Fruit fly (Drosophila melanogaster) whole organism, wandering third instar larva: ENCODE data around the gene CG44836.

ENCODE experiments used
- Abd-B ChIP-seq: fragments of >200 bp; optimal IDR thresholded peaks from 2 replicates; lab custom pipeline; 2017; ENCODE audit warnings: missing biosample characterization, missing genetic modification characterization
- CG32264 ChIP-seq: fragments of 200-800 bp; sonication (Bioruptor generic); optimal IDR thresholded peaks from 2 replicates; lab custom pipeline; 2016; ENCODE audit warnings: missing biosample characterization, missing genetic modification characterization
- CG9705 ChIP-seq: fragments of 200-800 bp; sonication (Bioruptor generic); optimal IDR thresholded peaks from 2 replicates; lab custom pipeline; 2018; ENCODE audit warnings: missing biosample characterization, mild to moderate bottlenecking, missing genetic modification characterization
- Dfd ChIP-seq: fragments of >200 bp; optimal IDR thresholded peaks from 2 replicates; lab custom pipeline; 2017; ENCODE audit warnings: missing biosample characterization, missing genetic modification characterization
- Dif ChIP-seq: fragments of 200-275, 200-300 bp; sonication (Bioruptor generic); optimal IDR thresholded peaks from 2 replicates; lab custom pipeline; 2018; ENCODE audit warnings: missing biosample characterization, missing genetic modification characterization; ENCODE audit not compliant: partially characterized antibody
- HLH106 ChIP-seq: fragments of 200-800 bp; optimal IDR thresholded peaks from 3 replicates; lab custom pipeline; 2019; ENCODE audit warnings: missing biosample characterization, mild to moderate bottlenecking, missing genetic modification characterization, moderate library complexity
- Hr78 ChIP-seq: fragments of >200 bp; optimal IDR thresholded peaks from 2 replicates; lab custom pipeline; 2017; ENCODE audit warnings: missing biosample characterization, missing genetic modification characterization
- Jra ChIP-seq: sonication (Bioruptor generic); optimal IDR thresholded peaks from 2 replicates; lab custom pipeline; 2016; ENCODE audit warnings: missing biosample characterization, missing genetic modification characterization
- Mio ChIP-seq: sonication (Bioruptor generic); optimal IDR thresholded peaks from 2 replicates; lab custom pipeline; 2016; ENCODE audit warnings: missing biosample characterization, missing genetic modification characterization
- N ChIP-seq: fragments of >200 bp; optimal IDR thresholded peaks from 2 replicates; lab custom pipeline; 2018; ENCODE audit warnings: missing biosample characterization, missing external identifiers, missing genetic modification characterization
- OdsH ChIP-seq: fragments of 200-800 bp; sonication (Bioruptor generic); optimal IDR thresholded peaks from 2 replicates; lab custom pipeline; 2016; ENCODE audit warnings: missing biosample characterization, mild to moderate bottlenecking, missing genetic modification characterization
- Rel ChIP-seq, 2 experiments: fragments of 200-800 bp; sonication (Bioruptor generic) in 1 of 2; optimal IDR thresholded peaks; 2 replicates in 1 of 2; 3 replicates in 1 of 2; lab custom pipeline; 2016 to 2019; ENCODE audit warnings: mild to moderate bottlenecking in 2 of 2, missing biosample characterization in 2 of 2, missing genetic modification characterization in 2 of 2, moderate library complexity in 1 of 2
- Sp1 ChIP-seq: fragments of 200-800 bp; sonication (Bioruptor generic); optimal IDR thresholded peaks from 3 replicates; lab custom pipeline; 2019; ENCODE audit warnings: missing biosample characterization, mild to moderate bottlenecking, missing genetic modification characterization, moderate library complexity
- Vsx2 ChIP-seq: fragments of 200-300, 225-300 bp; sonication (Bioruptor generic); optimal IDR thresholded peaks from 2 replicates; lab custom pipeline; 2018; ENCODE audit warnings: missing biosample characterization, missing genetic modification characterization; ENCODE audit not compliant: partially characterized antibody
- br ChIP-seq: fragments of 200-800 bp; sonication (Bioruptor generic); optimal IDR thresholded peaks from 2 replicates; lab custom pipeline; 2016; ENCODE audit warnings: missing biosample characterization, missing genetic modification characterization
- brk ChIP-seq: fragments of 200-800 bp; sonication (Bioruptor generic); optimal IDR thresholded peaks from 2 replicates; lab custom pipeline; 2016; ENCODE audit warnings: missing biosample characterization, mild to moderate bottlenecking, missing genetic modification characterization
- dl ChIP-seq, 2 experiments: fragments of 175-275, 200-275 bp in 1 of 2; fragments of 200-275 bp in 1 of 2; sonication (Bioruptor generic); optimal IDR thresholded peaks; lab custom pipeline; 2018; ENCODE audit warnings: mild to moderate bottlenecking in 2 of 2, missing biosample characterization in 2 of 2, missing genetic modification characterization in 2 of 2, moderate library complexity in 2 of 2; ENCODE audit not compliant: partially characterized antibody in 2 of 2, insufficient read depth in 1 of 2
- dmrt93B ChIP-seq: fragments of 200-800 bp; sonication (Bioruptor generic); optimal IDR thresholded peaks from 2 replicates; lab custom pipeline; 2018; ENCODE audit warnings: missing biosample characterization, mild to moderate bottlenecking, missing genetic modification characterization
- dsf ChIP-seq: sonication (Bioruptor generic); optimal IDR thresholded peaks from 2 replicates; lab custom pipeline; 2016; ENCODE audit warnings: missing biosample characterization, missing genetic modification characterization, borderline replicate concordance
- foxo ChIP-seq, 2 experiments: fragments of 200-800 bp; sonication (Bioruptor generic); optimal IDR thresholded peaks; 2 replicates in 1 of 2; 3 replicates in 1 of 2; lab custom pipeline; 2016 to 2017; ENCODE audit warnings: missing biosample characterization in 2 of 2, missing genetic modification characterization in 2 of 2
- fru ChIP-seq: fragments of 200-800 bp; sonication (Bioruptor generic); optimal IDR thresholded peaks from 3 replicates; lab custom pipeline; 2016; ENCODE audit warnings: missing biosample characterization, mild to moderate bottlenecking, missing genetic modification characterization
- jim ChIP-seq: fragments of 175-275, 200-325 bp; sonication (Bioruptor generic); optimal IDR thresholded peaks from 2 replicates; lab custom pipeline; 2016; ENCODE audit warnings: missing biosample characterization, mild to moderate bottlenecking, missing genetic modification characterization
- pan ChIP-seq: fragments of >200 bp; optimal IDR thresholded peaks from 2 replicates; lab custom pipeline; 2017
- rgr ChIP-seq: fragments of 200-800 bp; sonication (Bioruptor generic); optimal IDR thresholded peaks from 3 replicates; lab custom pipeline; 2016; ENCODE audit warnings: missing biosample characterization, mild to moderate bottlenecking, missing genetic modification characterization
- sv ChIP-seq: fragments of 200-800 bp; sonication (Bioruptor generic); optimal IDR thresholded peaks from 3 replicates; lab custom pipeline; 2016; ENCODE audit warnings: missing biosample characterization, missing genetic modification characterization
- tai ChIP-seq: sonication (Bioruptor generic); optimal IDR thresholded peaks from 2 replicates; lab custom pipeline; 2016; ENCODE audit warnings: missing biosample characterization, missing genetic modification characterization
- usp ChIP-seq: fragments of >200 bp; optimal IDR thresholded peaks from 2 replicates; lab custom pipeline; 2017; ENCODE audit warnings: missing biosample characterization, missing genetic modification characterization
- woc ChIP-seq: sonication (Bioruptor generic); optimal IDR thresholded peaks from 2 replicates; lab custom pipeline; 2016; ENCODE audit warnings: missing biosample characterization, mild to moderate bottlenecking, missing genetic modification characterization

Gene CG44836

DNA sequence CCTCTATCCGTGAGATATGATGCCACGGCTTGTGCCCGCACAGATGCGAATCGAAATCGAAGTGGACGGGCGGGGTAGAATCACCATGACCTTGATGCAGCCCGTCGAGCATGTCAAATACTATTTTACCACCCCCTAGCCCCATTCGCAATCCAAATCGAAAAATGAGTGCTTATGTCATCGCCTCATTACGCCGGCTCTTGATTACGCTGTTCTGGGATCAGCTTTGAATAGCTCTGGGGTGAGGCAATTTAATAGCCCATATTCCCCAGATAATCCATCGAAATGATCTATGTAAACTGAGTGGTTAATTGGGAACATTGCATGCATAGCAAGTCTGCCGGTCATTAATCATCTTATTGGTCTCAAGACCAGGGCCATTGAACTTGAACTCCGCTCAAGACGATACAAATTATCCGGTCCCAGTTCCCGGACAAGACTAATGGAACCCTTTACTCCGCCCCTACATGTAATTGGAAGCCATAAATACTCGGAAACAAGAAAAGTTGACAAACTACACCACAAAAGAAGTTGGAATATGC lies 42.8 kb downstream of the CG44836 start:
- no peak for TF ChIP-seq Rel (GFP tag; optimal IDR thresholded peaks at IDR 0.05; lab: Kevin White, UChicago)
- TF ChIP-seq Rel (tag; optimal IDR thresholded peaks at IDR 0.05; lab: Kevin White, UChicago): no peak
- TF ChIP-seq dsf (GFP tag; lab: Kevin White, UChicago): no peak

DNA sequence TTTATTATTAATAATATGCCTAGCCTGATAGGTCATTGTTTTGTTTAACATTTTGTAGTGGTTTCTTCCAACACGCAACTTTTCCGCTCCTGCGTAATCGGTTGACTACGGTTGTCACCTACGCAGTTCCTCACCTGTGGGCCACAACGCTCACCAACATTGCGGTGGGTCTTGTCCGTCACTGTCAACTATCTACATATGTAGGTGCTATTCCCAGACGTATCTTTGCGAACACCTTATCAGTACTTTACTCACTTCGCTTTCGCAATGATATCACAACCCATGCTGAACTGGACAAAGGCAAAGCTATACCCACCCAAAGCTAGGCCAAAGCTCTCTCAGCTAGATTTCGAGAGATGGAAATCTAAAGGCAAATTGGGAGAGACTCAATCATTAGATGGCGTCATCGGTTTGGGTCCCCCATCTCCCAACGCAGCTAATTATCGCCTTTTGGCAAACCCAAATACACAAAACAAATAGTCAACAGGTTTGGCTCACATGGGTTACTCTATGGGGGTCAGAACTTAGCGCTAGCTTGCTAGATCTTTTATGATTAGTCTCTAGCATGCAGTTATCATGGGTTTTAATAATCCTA lies 43.8 kb downstream of the CG44836 start:
- peak; percentile 84 for TF ChIP-seq Vsx2 (GFP tag; lab: Kevin White, UChicago)
- TF ChIP-seq dsf (GFP tag; lab: Kevin White, UChicago): no peak
- TF ChIP-seq sv (GFP tag; lab: Kevin White, UChicago): no peak
- TF ChIP-seq pan (lab: Kevin White, UChicago): no peak
- no peak for TF ChIP-seq Dfd (GFP tag; lab: Kevin White, UChicago)
- TF ChIP-seq Dif (GFP tag; lab: Kevin White, UChicago): peak; percentile 27
- TF ChIP-seq N (GFP tag; lab: Kevin White, UChicago): no peak

DNA sequence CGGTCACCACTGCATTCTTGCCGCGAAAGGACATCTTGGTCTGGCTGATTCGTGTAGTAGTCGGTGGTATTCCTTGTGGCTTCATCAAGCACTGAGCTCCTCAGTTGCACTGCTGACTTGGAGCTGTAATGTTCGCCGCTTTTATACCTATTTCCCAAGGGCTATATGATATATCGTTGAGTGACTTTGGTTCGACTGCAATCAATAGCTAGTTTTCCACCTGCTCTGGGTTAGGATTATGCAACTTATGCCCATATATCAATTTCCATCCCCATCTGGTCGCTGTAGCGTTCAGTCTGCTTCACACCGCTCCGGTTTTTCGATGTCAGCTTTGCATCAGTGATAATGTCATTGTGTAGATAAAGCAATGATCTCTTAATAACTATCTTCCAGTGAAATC lies 45.9 kb downstream of the CG44836 start, which contains the start of gene Pdh:
TSS of gene Pdh (minus strand) at position 101 of the 400 bp plus-strand sequence.
- TF ChIP-seq N (GFP tag; lab: Kevin White, UChicago): no peak
- TF ChIP-seq Jra (GFP tag; lab: Kevin White, UChicago): no peak
- TF ChIP-seq foxo (GFP tag; optimal IDR thresholded peaks at IDR 0.05; lab: Kevin White, UChicago): no peak
- TF ChIP-seq OdsH (GFP tag; lab: Kevin White, UChicago): no peak
- no peak for TF ChIP-seq Rel (GFP tag; optimal IDR thresholded peaks at IDR 0.05; lab: Kevin White, UChicago)
- TF ChIP-seq Rel (tag; optimal IDR thresholded peaks at IDR 0.05; lab: Kevin White, UChicago): no peak
- no peak for TF ChIP-seq brk
- no peak for TF ChIP-seq tai (GFP tag; lab: Kevin White, UChicago)
- TF ChIP-seq dsf (GFP tag; lab: Kevin White, UChicago): no peak
- TF ChIP-seq fru (GFP tag; lab: Kevin White, UChicago): no peak
- no peak for TF ChIP-seq woc (GFP tag; lab: Kevin White, UChicago)

DNA sequence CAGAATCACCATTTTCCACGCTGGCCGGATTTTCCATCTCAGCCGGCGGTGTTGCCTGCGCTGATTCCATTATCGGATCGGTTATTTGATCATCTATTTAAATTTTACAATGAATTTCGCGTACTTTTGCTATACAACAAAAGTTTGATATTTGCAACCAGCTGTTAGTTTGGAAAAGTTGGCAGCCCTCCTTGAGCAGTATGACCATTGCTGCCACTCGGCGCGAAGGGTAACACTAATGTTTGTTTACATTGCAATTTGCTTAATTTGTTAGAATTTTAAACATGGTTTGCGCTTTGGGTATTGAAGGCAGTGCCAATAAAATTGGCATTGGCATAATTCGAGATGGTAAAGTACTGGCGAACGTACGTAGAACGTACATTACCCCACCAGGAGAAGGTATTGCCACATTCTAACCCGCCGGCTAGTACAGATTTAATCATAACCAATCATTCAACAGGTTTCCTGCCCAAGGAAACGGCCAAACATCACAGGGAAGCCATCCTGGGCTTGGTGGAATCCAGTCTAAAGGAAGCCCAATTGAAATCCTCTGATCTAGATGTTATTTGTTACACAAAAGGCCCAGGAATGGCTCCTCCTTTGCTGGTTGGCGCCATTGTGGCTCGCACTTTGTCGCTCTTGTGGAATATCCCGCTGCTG lies 48.2 kb downstream of the CG44836 start, which contains the start of the genes Golgin104 and Tcs3:
TSS of gene Golgin104 (minus strand) at position 182 of the 660 bp plus-strand sequence.
TSS of gene Tcs3 (plus strand) at position 222 of the 660 bp plus-strand sequence.
- TF ChIP-seq Rel (GFP tag; optimal IDR thresholded peaks at IDR 0.05; lab: Kevin White, UChicago): no peak
- TF ChIP-seq Rel (tag; optimal IDR thresholded peaks at IDR 0.05; lab: Kevin White, UChicago): peak; percentile 60
- no peak for TF ChIP-seq Hr78
- TF ChIP-seq Sp1 (GFP tag; lab: Kevin White, UChicago): no peak
- no peak for TF ChIP-seq CG9705 (GFP tag; lab: Kevin White, UChicago)

DNA sequence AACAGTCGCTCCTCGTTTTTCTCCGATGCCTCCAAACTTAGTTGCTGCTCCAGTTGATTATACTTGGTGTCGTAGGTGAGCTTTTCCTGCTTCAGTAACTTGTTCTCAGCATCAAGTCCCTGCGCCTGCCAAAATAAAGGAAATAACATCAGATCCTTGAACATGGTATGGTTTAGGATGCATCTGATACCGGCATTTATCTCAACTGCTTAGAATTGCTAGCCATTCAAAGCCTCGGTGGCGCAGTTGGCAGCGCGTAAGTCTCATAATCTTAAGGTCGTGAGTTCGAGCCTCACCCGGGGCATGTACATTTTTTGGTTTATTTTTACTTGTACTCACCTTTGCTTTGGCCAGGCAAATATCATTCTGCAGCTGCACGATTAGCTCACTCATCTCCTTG lies 50.4 kb downstream of the CG44836 start:
- TF ChIP-seq usp (GFP tag; lab: Kevin White, UChicago) (no peak), Abd-B (GFP tag; lab: Kevin White, UChicago) (no peak), dl (GFP tag; optimal IDR thresholded peaks at IDR 0.05; lab: Kevin White, UChicago; ENCODE audit: insufficient read depth in 1 of 2, partially characterized antibody in 2 of 2) (no peak), rgr (GFP tag; lab: Kevin White, UChicago) (no peak), jim (GFP tag; lab: Kevin White, UChicago) (no peak), Mio (GFP tag; lab: Kevin White, UChicago) (no peak), CG32264 (GFP tag; lab: Kevin White, UChicago) (no peak), N (GFP tag; lab: Kevin White, UChicago) (no peak)

DNA sequence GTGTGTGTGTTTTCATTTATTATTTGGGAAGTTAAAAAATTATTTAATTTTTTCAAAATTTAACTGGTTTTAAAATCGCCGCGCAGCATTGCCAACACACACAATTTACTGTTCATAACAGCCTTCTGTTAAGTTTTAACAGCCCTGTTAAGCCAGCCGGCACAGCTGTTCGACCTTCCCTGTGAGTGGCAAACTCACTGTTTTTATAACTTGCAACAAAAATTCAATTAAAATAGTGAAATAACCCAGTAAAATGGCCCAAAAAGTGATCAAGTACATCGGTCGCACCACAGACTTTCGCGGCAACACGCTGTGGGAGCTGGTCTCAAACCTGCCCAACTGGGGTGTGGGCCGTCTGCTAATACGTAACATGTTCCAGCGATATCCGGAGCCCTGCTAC lies 52.2 kb downstream of the CG44836 start, which contains the start of gene mRpS34:
TSS of gene mRpS34 (plus strand) at position 161 of the 400 bp plus-strand sequence.
- TF ChIP-seq Dfd (GFP tag; lab: Kevin White, UChicago) (no peak), pan (lab: Kevin White, UChicago) (no peak), brk (no peak), br (GFP tag; lab: Kevin White, UChicago) (no peak), Jra (GFP tag; lab: Kevin White, UChicago) (no peak), HLH106 (tag; lab: Kevin White, UChicago) (no peak), Dif (GFP tag; lab: Kevin White, UChicago) (no peak), fru (GFP tag; lab: Kevin White, UChicago) (no peak), dmrt93B (GFP tag; lab: Kevin White, UChicago) (no peak), Vsx2 (GFP tag; lab: Kevin White, UChicago) (no peak), Rel (GFP tag; optimal IDR thresholded peaks at IDR 0.05; lab: Kevin White, UChicago) (no peak), Rel (tag; optimal IDR thresholded peaks at IDR 0.05; lab: Kevin White, UChicago) (no peak)
- TF ChIP-seq, all 38 proteins: peak for 0
